Worm (Caenorhabditis elegans) whole organism, L4 larva: ENCODE data around the gene srbc-3.

ENCODE experiments used
- daf-19 ChIP-seq: fragments of 200-800 bp; sonication (Bioruptor generic); conservative IDR thresholded peaks from 2 replicates; pipeline ENCODE4 v1.3.6; 2022; ENCODE audit warnings: missing genetic modification characterization, missing compliant biosample characterization
- lin-13 ChIP-seq: fragments of 150-350 bp; optimal IDR thresholded peaks from 2 replicates; lab custom pipeline; 2014; ENCODE audit warnings: missing biosample characterization, missing genetic modification reagents, missing genetic modification characterization
- nhr-111 ChIP-seq: fragments of 200-800 bp; sonication (Bioruptor generic); optimal IDR thresholded peaks from 2 replicates; lab custom pipeline; 2018; ENCODE audit warnings: mild to moderate bottlenecking, missing genetic modification characterization, missing compliant biosample characterization
- nhr-237 ChIP-seq: sonication (generic microtip); optimal IDR thresholded peaks from 2 replicates; lab custom pipeline; 2017; ENCODE audit warnings: missing biosample characterization, missing genetic modification characterization
- nhr-28 ChIP-seq: fragments of 150-350 bp; optimal IDR thresholded peaks from 2 replicates; lab custom pipeline; 2014; ENCODE audit warnings: missing biosample characterization, missing genetic modification characterization
- nhr-48 ChIP-seq: sonication (generic microtip); optimal IDR thresholded peaks from 2 replicates; lab custom pipeline; 2016; ENCODE audit warnings: mild to moderate bottlenecking, missing genetic modification characterization, missing compliant biosample characterization
- nhr-6 ChIP-seq: fragments of 150-350 bp; optimal IDR thresholded peaks from 2 replicates; lab custom pipeline; 2014; ENCODE audit warnings: missing biosample characterization, missing genetic modification characterization
- nhr-76 ChIP-seq: fragments of 150-350 bp; optimal IDR thresholded peaks from 2 replicates; lab custom pipeline; 2014; ENCODE audit warnings: missing biosample characterization, missing genetic modification characterization

ce11 chrV:3288134-3288533 lies 20.1 kb upstream of the srbc-3 start:
- TF ChIP-seq nhr-48 (tag; lab: Kevin White, UChicago) (no peak), lin-13 (GFP tag; lab: Kevin White, UChicago) (no peak), daf-19 (GFP tag; lab: Robert Waterston, UW) (no peak), nhr-28 (no peak), nhr-237 (no peak), nhr-76 (tag; lab: Kevin White, UChicago) (no peak), nhr-6 (tag; lab: Kevin White, UChicago) (no peak), nhr-111 (GFP tag; lab: Kevin White, UChicago) (no peak)
